Fruit fly (Drosophila melanogaster) whole organism, embryonic: ENCODE measurements around the gene ebd1.

ENCODE experiments used
- Asciz ChIP-seq: fragments of 200-800 bp; sonication (Bioruptor generic); optimal IDR thresholded peaks from 2 replicates; lab custom pipeline; 2017; ENCODE audit warnings: missing biosample characterization, mild to moderate bottlenecking, missing genetic modification characterization, missing genetic modification reagents
- Blimp-1 ChIP-seq: fragments of 200-800 bp; sonication (Bioruptor generic); optimal IDR thresholded peaks from 3 replicates; lab custom pipeline; 2018; ENCODE audit warnings: missing biosample characterization, missing genetic modification characterization, mild to moderate bottlenecking, moderate library complexity, missing genetic modification reagents
- CG1024 ChIP-seq: fragments of 200-800 bp; sonication (Bioruptor generic); IDR thresholded peaks from 2 replicates; pipeline ENCODE4 v1.3.6; 2022; ENCODE audit warnings: missing biosample characterization, missing genetic modification characterization
- CG11247 ChIP-seq: fragments of 200-800 bp; sonication (Bioruptor generic); IDR thresholded peaks from 2 replicates; pipeline ENCODE4 v1.3.6; 2022; ENCODE audit warnings: missing biosample characterization, missing genetic modification characterization
- CG1233 ChIP-seq: fragments of 200-800 bp; sonication (Bioruptor generic); optimal IDR thresholded peaks from 4 replicates; lab custom pipeline; 2018; ENCODE audit warnings: missing biosample characterization, mild to moderate bottlenecking, missing genetic modification characterization
- CG13287 ChIP-seq: fragments of 200-800 bp; sonication (Bioruptor generic); IDR thresholded peaks from 2 replicates; pipeline ENCODE4 v1.3.6; 2022; ENCODE audit warnings: missing biosample characterization, missing genetic modification characterization; ENCODE audit not compliant: partially characterized antibody
- CG13424 ChIP-seq: fragments of 200-800 bp; sonication (Bioruptor generic); optimal IDR thresholded peaks from 2 replicates; lab custom pipeline; 2019; ENCODE audit warnings: missing biosample characterization, mild to moderate bottlenecking, missing genetic modification characterization, moderate library complexity
- CG14441 ChIP-seq: fragments of 200-800 bp; sonication (Bioruptor generic); IDR thresholded peaks from 2 replicates; pipeline ENCODE4 v1.3.6; 2022; ENCODE audit warnings: missing biosample characterization, missing genetic modification characterization
- CG1603 ChIP-seq: fragments of 200-800 bp; sonication (Bioruptor generic); optimal IDR thresholded peaks from 2 replicates; lab custom pipeline; 2019; ENCODE audit warnings: missing biosample characterization, mild to moderate bottlenecking, missing genetic modification characterization, moderate library complexity
- CG17328 ChIP-seq: fragments of 200-800 bp; sonication (Bioruptor generic); IDR thresholded peaks from 2 replicates; pipeline ENCODE4 v1.3.6; 2022; ENCODE audit warnings: missing biosample characterization, missing genetic modification characterization
- CG17361 ChIP-seq: fragments of 200-800 bp; sonication (Bioruptor generic); IDR thresholded peaks from 3 replicates; pipeline ENCODE4 v1.3.6; 2022; ENCODE audit warnings: missing biosample characterization, missing genetic modification characterization
- CG17612 ChIP-seq: fragments of 200-800 bp; sonication (Bioruptor generic); IDR thresholded peaks from 2 replicates; pipeline ENCODE4 v1.3.6; 2022; ENCODE audit warnings: missing biosample characterization, missing genetic modification characterization
- CG18619 ChIP-seq: fragments of 200-800 bp; sonication (Bioruptor generic); optimal IDR thresholded peaks from 3 replicates; lab custom pipeline; 2017; ENCODE audit warnings: missing biosample characterization, mild to moderate bottlenecking, missing genetic modification characterization
- CG4730 ChIP-seq: fragments of 200-800 bp; sonication (Bioruptor generic); IDR thresholded peaks from 2 replicates; pipeline ENCODE4 v1.3.6; 2022; ENCODE audit warnings: missing biosample characterization, missing genetic modification characterization
- CG4854 ChIP-seq: fragments of 200-800 bp; sonication (Bioruptor generic); optimal IDR thresholded peaks from 2 replicates; lab custom pipeline; 2016; ENCODE audit warnings: missing biosample characterization, missing genetic modification characterization, inconsistent platforms
- CG6654 ChIP-seq: fragments of 200-800 bp; sonication (Bioruptor generic); optimal IDR thresholded peaks from 2 replicates; lab custom pipeline; 2017; ENCODE audit warnings: missing biosample characterization, mild to moderate bottlenecking, missing genetic modification characterization
- CG6683 ChIP-seq: fragments of 200-800 bp; sonication (Bioruptor generic); optimal IDR thresholded peaks from 2 replicates; lab custom pipeline; 2017; ENCODE audit warnings: missing biosample characterization, mild to moderate bottlenecking, missing genetic modification characterization, missing genetic modification reagents
- CG6689 ChIP-seq: fragments of 200-800 bp; sonication (Bioruptor generic); IDR thresholded peaks from 2 replicates; pipeline ENCODE4 v1.3.6; 2022; ENCODE audit warnings: missing biosample characterization, missing genetic modification characterization
- CG7372 ChIP-seq: fragments of 200-800 bp; sonication (Bioruptor generic); IDR thresholded peaks from 2 replicates; pipeline ENCODE4 v1.3.6; 2022; ENCODE audit warnings: missing biosample characterization, missing genetic modification characterization
- CG8290 ChIP-seq, 3 experiments: fragments of 200-800 bp; sonication (Bioruptor generic); optimal IDR thresholded peaks; 2 replicates each; lab custom pipeline; 2016 to 2019; ENCODE audit warnings: missing biosample characterization in 3 of 3, missing genetic modification characterization in 3 of 3, mild to moderate bottlenecking in 2 of 3, moderate library complexity in 1 of 3
- CG8478 ChIP-seq: fragments of >200 bp; optimal IDR thresholded peaks from 2 replicates; lab custom pipeline; 2018
- D19A ChIP-seq: fragments of 200-800 bp; optimal IDR thresholded peaks from 3 replicates; lab custom pipeline; 2019; ENCODE audit warnings: missing biosample characterization, mild to moderate bottlenecking, missing genetic modification characterization, moderate library complexity
- D19B ChIP-seq: fragments of 200-800 bp; sonication (Bioruptor generic); optimal IDR thresholded peaks from 2 replicates; lab custom pipeline; 2017; ENCODE audit warnings: missing biosample characterization, mild to moderate bottlenecking, missing genetic modification characterization
- Gug ChIP-seq: fragments of 200-800 bp; sonication (Bioruptor generic); IDR thresholded peaks from 4 replicates; pipeline ENCODE4 v1.3.6; 2022; ENCODE audit warnings: missing biosample characterization, missing genetic modification characterization
- H15 ChIP-seq: fragments of 200-800 bp; sonication (Bioruptor generic); IDR thresholded peaks from 3 replicates; pipeline ENCODE4 v1.3.6; 2022; ENCODE audit warnings: missing biosample characterization, missing genetic modification characterization
- HLH4C ChIP-seq: fragments of 200-800 bp; sonication (Bioruptor generic); IDR thresholded peaks from 3 replicates; pipeline ENCODE4 v1.3.6; 2022; ENCODE audit warnings: missing biosample characterization, missing genetic modification characterization; ENCODE audit not compliant: partially characterized antibody
- Hr51 ChIP-seq, 2 experiments: fragments of 200-800 bp; sonication (Bioruptor generic); optimal IDR thresholded peaks; 2 replicates in 1 of 2; 3 replicates in 1 of 2; lab custom pipeline; 2016 to 2018; ENCODE audit warnings: missing biosample characterization in 2 of 2, missing genetic modification characterization in 2 of 2, mild to moderate bottlenecking in 1 of 2, moderate library complexity in 1 of 2
- MESR4 ChIP-seq: fragments of 200-800 bp; sonication (Bioruptor generic); optimal IDR thresholded peaks from 2 replicates; lab custom pipeline; 2018; ENCODE audit warnings: missing biosample characterization, mild to moderate bottlenecking, missing genetic modification characterization, moderate library complexity
- Oli ChIP-seq: fragments of 200-800 bp; sonication (Bioruptor generic); optimal IDR thresholded peaks from 2 replicates; lab custom pipeline; 2018; ENCODE audit warnings: missing biosample characterization, mild to moderate bottlenecking, missing genetic modification characterization, moderate library complexity
- Xrp1 ChIP-seq: fragments of 200-800 bp; sonication (Bioruptor generic); IDR thresholded peaks from 2 replicates; pipeline ENCODE4 v1.3.6; 2022; ENCODE audit warnings: missing biosample characterization, missing genetic modification characterization
- aop ChIP-seq: fragments of 200-800 bp; sonication (Bioruptor generic); IDR thresholded peaks from 2 replicates; pipeline ENCODE4 v1.3.6; 2022; ENCODE audit warnings: missing biosample characterization, missing genetic modification characterization
- bowl ChIP-seq: fragments of 200-800 bp; sonication (Bioruptor generic); IDR thresholded peaks from 2 replicates; pipeline ENCODE4 v1.3.6; 2022; ENCODE audit warnings: missing biosample characterization, missing genetic modification characterization
- fd3F ChIP-seq: fragments of 200-800 bp; sonication (Bioruptor generic); optimal IDR thresholded peaks from 2 replicates; lab custom pipeline; 2018; ENCODE audit warnings: missing biosample characterization, mild to moderate bottlenecking, missing genetic modification characterization, moderate library complexity
- ftz-f1 ChIP-seq: fragments of 200-800 bp; sonication (Bioruptor generic); optimal IDR thresholded peaks from 2 replicates; lab custom pipeline; 2016; ENCODE audit warnings: missing biosample characterization, missing genetic modification characterization
- gt ChIP-seq: fragments of 200-800 bp; sonication (Bioruptor generic); IDR thresholded peaks from 2 replicates; pipeline ENCODE4 v1.3.6; 2022; ENCODE audit warnings: missing biosample characterization, missing genetic modification characterization
- jigr1 ChIP-seq: fragments of 200-800 bp; sonication (Bioruptor generic); IDR thresholded peaks from 3 replicates; pipeline ENCODE4 v1.3.6; 2022; ENCODE audit warnings: missing biosample characterization, missing genetic modification characterization
- kah ChIP-seq: fragments of 200-800 bp; sonication (Bioruptor generic); optimal IDR thresholded peaks from 2 replicates; lab custom pipeline; 2018; ENCODE audit warnings: missing biosample characterization, mild to moderate bottlenecking, missing genetic modification characterization
- ken ChIP-seq: fragments of 200-800 bp; sonication (Bioruptor generic); IDR thresholded peaks from 3 replicates; pipeline ENCODE4 v1.3.6; 2022; ENCODE audit warnings: missing biosample characterization, missing genetic modification characterization
- klu ChIP-seq: fragments of 200-800 bp; sonication (Bioruptor generic); IDR thresholded peaks from 2 replicates; pipeline ENCODE4 v1.3.6; 2022; ENCODE audit warnings: missing biosample characterization, missing genetic modification characterization
- nau ChIP-seq: fragments of 200-800 bp; sonication (Bioruptor generic); optimal IDR thresholded peaks from 3 replicates; lab custom pipeline; 2017; ENCODE audit warnings: missing biosample characterization, mild to moderate bottlenecking, missing genetic modification characterization, missing genetic modification reagents
- onecut ChIP-seq: fragments of 200-800 bp; sonication (Bioruptor generic); IDR thresholded peaks from 2 replicates; pipeline ENCODE4 v1.3.6; 2022; ENCODE audit warnings: missing biosample characterization, missing genetic modification characterization
- org-1 ChIP-seq: fragments of 200-800 bp; sonication (Bioruptor generic); optimal IDR thresholded peaks from 2 replicates; lab custom pipeline; 2017; ENCODE audit warnings: missing biosample characterization, missing genetic modification characterization
- pfk ChIP-seq: fragments of 200-800 bp; sonication (Bioruptor generic); optimal IDR thresholded peaks from 2 replicates; lab custom pipeline; 2018; ENCODE audit warnings: missing biosample characterization, mild to moderate bottlenecking, missing genetic modification characterization, moderate library complexity
- prd ChIP-seq, 3 experiments: fragments of >200 bp in 2 of 3; fragments of 200-800 bp in 1 of 3; sonication (Bioruptor generic) in 1 of 3; optimal IDR thresholded peaks in 2 of 3; IDR thresholded peaks in 1 of 3; 2 replicates in 2 of 3; 3 replicates in 1 of 3; pipeline versions ENCODE4 v1.3.6 to Lab custom; 2017 to 2022; ENCODE audit warnings: missing biosample characterization in 1 of 3, missing genetic modification characterization in 1 of 3
- pros ChIP-seq: fragments of 200-800 bp; sonication (Bioruptor generic); optimal IDR thresholded peaks from 3 replicates; lab custom pipeline; 2019; ENCODE audit warnings: missing biosample characterization, mild to moderate bottlenecking, missing genetic modification characterization, moderate library complexity
- psq ChIP-seq: fragments of 200-800 bp; sonication (Bioruptor generic); optimal IDR thresholded peaks from 2 replicates; lab custom pipeline; 2017; ENCODE audit warnings: missing biosample characterization, missing genetic modification characterization
- rib ChIP-seq: fragments of 200-800 bp; sonication (Bioruptor generic); IDR thresholded peaks from 2 replicates; pipeline ENCODE4 v1.3.6; 2022; ENCODE audit warnings: missing biosample characterization, missing genetic modification characterization
- sob ChIP-seq: fragments of 200-800 bp; sonication (Bioruptor generic); IDR thresholded peaks from 2 replicates; pipeline ENCODE4 v1.3.6; 2022; ENCODE audit warnings: missing biosample characterization, missing genetic modification characterization
- tx ChIP-seq: fragments of 200-800 bp; sonication (Bioruptor generic); optimal IDR thresholded peaks from 2 replicates; lab custom pipeline; 2016; ENCODE audit warnings: missing biosample characterization, missing genetic modification characterization
- zfh1 ChIP-seq: fragments of 200-800 bp; sonication (Bioruptor generic); IDR thresholded peaks from 3 replicates; pipeline ENCODE4 v1.3.6; 2022; ENCODE audit warnings: missing biosample characterization, missing genetic modification characterization

ebd1 gene

DNA sequence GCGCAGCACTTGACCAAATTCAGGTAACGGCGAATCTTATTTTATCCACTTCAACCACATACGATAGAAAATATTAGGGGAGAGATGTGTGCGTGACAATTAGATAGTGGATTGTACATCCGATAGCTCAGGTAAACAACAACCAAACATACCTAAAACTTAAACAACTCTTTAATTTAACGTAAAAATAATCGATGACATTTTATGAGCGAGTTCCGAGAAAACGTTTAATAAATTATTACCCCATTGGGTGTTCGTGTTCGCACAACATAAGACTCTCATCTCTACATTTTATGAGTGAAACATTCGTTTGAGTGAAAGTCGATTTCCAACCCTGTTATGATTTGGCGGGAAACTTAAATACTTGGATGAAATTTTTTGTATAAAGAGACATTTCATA is 5.1 kb downstream of the ebd1 start, which contains the start of gene CG17129 (continued):
- TF ChIP-seq pfk (GFP tag; lab: Kevin White, UChicago) (no peak), CG17361 (GFP tag; lab: Robert Waterston, UW) (peak; percentile 80), ftz-f1 (GFP tag; lab: Kevin White, UChicago) (no peak), tx (GFP tag; lab: Kevin White, UChicago) (peak; percentile 79), pros (peak; percentile 45), Asciz (GFP tag; lab: Kevin White, UChicago) (peak; percentile 54), CG4854 (GFP tag; lab: Kevin White, UChicago) (peak; percentile 74), CG11247 (peak; percentile 68), onecut (GFP tag; lab: Robert Waterston, UW) (peak; percentile 46), CG7372 (GFP tag; lab: Robert Waterston, UW) (peak; percentile 66; the same call in 1 of the 2 replicates), CG8478 (no peak), org-1 (peak; percentile 29), kah (no peak), CG13424 (tag; lab: Kevin White, UChicago) (peak; percentile 78), CG6683 (GFP tag; lab: Kevin White, UChicago) (peak; percentile 14), bowl (peak; percentile 28; the same call in 1 of the 2 replicates), Hr51 (GFP tag; optimal IDR thresholded peaks at IDR 0.05; lab: Kevin White, UChicago) (peak; percentile 50 to 61), Xrp1 (GFP tag; lab: Robert Waterston, UW) (peak; percentile 87), CG17612 (GFP tag; lab: Robert Waterston, UW) (peak; percentile 40; the same call in 1 of the 2 replicates), gt (GFP tag; lab: Robert Waterston, UW) (no peak), CG8290 (GFP tag; optimal IDR thresholded peaks at IDR 0.05; lab: Kevin White, UChicago) (peak; percentile 51), CG8290 (tag; optimal IDR thresholded peaks at IDR 0.05; lab: Kevin White, UChicago) (no peak), MESR4 (GFP tag; lab: Kevin White, UChicago) (peak; percentile 21), CG4730 (GFP tag; lab: Robert Waterston, UW) (peak; percentile 66), CG17328 (GFP tag; lab: Robert Waterston, UW) (peak; percentile 76), CG6689 (GFP tag; lab: Robert Waterston, UW) (peak; percentile 84), CG1024 (peak; percentile 39; the same call in 1 of the 2 replicates), zfh1 (peak; percentile 83), CG13287 (GFP tag; lab: Robert Waterston, UW) (peak; percentile 99), CG1603 (peak; percentile 87), CG6654 (GFP tag; lab: Kevin White, UChicago) (no peak), HLH4C (GFP tag; lab: Robert Waterston, UW) (peak; percentile 93), D19A (tag; lab: Kevin White, UChicago) (peak; percentile 40), fd3F (peak; percentile 62), CG1233 (GFP tag; lab: Kevin White, UChicago) (peak; percentile 65), nau (GFP tag; lab: Kevin White, UChicago) (no peak), rib (GFP tag; lab: Robert Waterston, UW) (peak; percentile 43; the same call in 1 of the 2 replicates), Blimp-1 (GFP tag; lab: Kevin White, UChicago) (peak; percentile 86), Gug (GFP tag; lab: Robert Waterston, UW) (peak; percentile 85), CG18619 (GFP tag; lab: Kevin White, UChicago) (peak; percentile 34), aop (GFP tag; lab: Robert Waterston, UW) (no peak), H15 (GFP tag; lab: Robert Waterston, UW) (peak; percentile 75), ken (GFP tag; lab: Robert Waterston, UW) (peak; percentile 85), D19B (no peak), prd (optimal IDR thresholded peaks at IDR 0.05; lab: Kevin White, UChicago) (no peak), prd (GFP tag; IDR thresholded peaks at IDR 0.05; lab: Robert Waterston, UW) (peak; percentile 88), Oli (tag; lab: Kevin White, UChicago) (peak; percentile 55), jigr1 (GFP tag; lab: Robert Waterston, UW) (no peak), sob (GFP tag; lab: Robert Waterston, UW) (peak; percentile 88), klu (GFP tag; lab: Robert Waterston, UW) (peak; percentile 76; the same call in 1 of the 2 replicates), CG14441 (GFP tag; lab: Robert Waterston, UW) (peak; percentile 90), psq (peak; percentile 3)
